Fruit fly (Drosophila melanogaster): ENCODE data around the gene Eip78C.

dm6 chr3L:21262426-21262825 is 36.0 kb downstream of the Eip78C start:
- no peak for TF ChIP-seq CG1620 (GFP tag; optimal IDR thresholded peaks at IDR 0.05)
- no peak for TF ChIP-seq Clk (GFP tag; optimal IDR thresholded peaks at IDR 0.05)
- TF ChIP-seq cnc (optimal IDR thresholded peaks at IDR 0.05): no peak
- no peak for TF ChIP-seq CG7045 (GFP tag; optimal IDR thresholded peaks at IDR 0.05)
- no peak for TF ChIP-seq kay (GFP tag; ENCODE audit: borderline replicate concordance)
- TF ChIP-seq CG7101 (tag; optimal IDR thresholded peaks at IDR 0.05): no peak
- TF ChIP-seq CG12768 (GFP tag; optimal IDR thresholded peaks at IDR 0.05): no peak
- TF ChIP-seq bab1 (GFP tag; optimal IDR thresholded peaks at IDR 0.05): no peak
- no peak for TF ChIP-seq cic (GFP tag; optimal IDR thresholded peaks at IDR 0.05)

Measured in whole organism, adult.